Fruit fly (Drosophila melanogaster): ENCODE data around the gene CG32086.

The CG32086 gene

dm6 chr3L:11555662-11556460, 28.0 kb downstream of the CG32086 start (continued):
- TF ChIP-seq Ets96B (tag; optimal IDR thresholded peaks at IDR 0.05) (peak; percentile 64), CG34406 (GFP tag; optimal IDR thresholded peaks at IDR 0.05) (peak; percentile 43), spab (GFP tag; optimal IDR thresholded peaks at IDR 0.05) (peak; percentile 48), CG9139 (GFP tag; optimal IDR thresholded peaks at IDR 0.05) (peak; percentile 40), Hr4 (GFP tag; optimal IDR thresholded peaks at IDR 0.05) (peak; percentile 80), acj6 (GFP tag; optimal IDR thresholded peaks at IDR 0.05) (peak; percentile 23), Eip78C (GFP tag) (peak; percentile 88), ss (GFP tag; optimal IDR thresholded peaks at IDR 0.05) (peak; percentile 65 to 91), esn (GFP tag; optimal IDR thresholded peaks at IDR 0.05) (no peak), Eip93F (GFP tag; optimal IDR thresholded peaks at IDR 0.05) (no peak)

- no peak for TF ChIP-seq OdsH (GFP tag; optimal IDR thresholded peaks at IDR 0.05)
- no peak for TF ChIP-seq CG6854 (GFP tag; optimal IDR thresholded peaks at IDR 0.05)
- TF ChIP-seq Sox102F (GFP tag; optimal IDR thresholded peaks at IDR 0.05) = no peak
- no peak for TF ChIP-seq dsx (GFP tag; optimal IDR thresholded peaks at IDR 0.05; ENCODE audit: poor library complexity, severe bottlenecking)
- no peak for TF ChIP-seq svp (GFP tag)
- no peak for TF ChIP-seq Eip75B (GFP tag; optimal IDR thresholded peaks at IDR 0.05)
- no peak for TF ChIP-seq eg (GFP tag; IDR thresholded peaks at IDR 0.05)
- TF ChIP-seq cyc (GFP tag; optimal IDR thresholded peaks at IDR 0.05) = no peak
- no peak for TF ChIP-seq CG11762 (GFP tag; optimal IDR thresholded peaks at IDR 0.05; ENCODE audit: insufficient read depth)
- TF ChIP-seq fd85E (GFP tag; optimal IDR thresholded peaks at IDR 0.05) = no peak
- TF ChIP-seq CG1621 (tag; optimal IDR thresholded peaks at IDR 0.05) = no peak
- TF ChIP-seq Hr38 (GFP tag; optimal IDR thresholded peaks at IDR 0.05) = no peak
- no peak for TF ChIP-seq CG15336 (GFP tag; IDR thresholded peaks at IDR 0.05)
- no peak for TF ChIP-seq pdm3 (GFP tag; optimal IDR thresholded peaks at IDR 0.05)
- TF ChIP-seq dac (GFP tag; optimal IDR thresholded peaks at IDR 0.05) = no peak
- no peak for TF ChIP-seq Ets21C (GFP tag; optimal IDR thresholded peaks at IDR 0.05)
- no peak for TF ChIP-seq CG8632 (GFP tag; optimal IDR thresholded peaks at IDR 0.05)
- no peak for TF ChIP-seq CG3032 (tag; optimal IDR thresholded peaks at IDR 0.05)
- no peak for TF ChIP-seq Hr39 (GFP tag; optimal IDR thresholded peaks at IDR 0.05)
Measured at dm6 chr3L:11554796-11555195, 29.1 kb downstream of the CG32086 start.

- peak; percentile 42 for TF ChIP-seq CG8632 (GFP tag; optimal IDR thresholded peaks at IDR 0.05)
- peak; percentile 66 for TF ChIP-seq Smox (GFP tag; optimal IDR thresholded peaks at IDR 0.05)
- TF ChIP-seq Met (GFP tag; optimal IDR thresholded peaks at IDR 0.05) = peak; percentile 69
- TF ChIP-seq Hr39 (GFP tag; optimal IDR thresholded peaks at IDR 0.05) = peak; percentile 65
- no peak for TF ChIP-seq Gug (GFP tag; IDR thresholded peaks at IDR 0.05)
- TF ChIP-seq net (GFP tag; optimal IDR thresholded peaks at IDR 0.05) = peak; percentile 63
- peak; percentile 61 for TF ChIP-seq achi (GFP tag; optimal IDR thresholded peaks at IDR 0.05)
- TF ChIP-seq CG3919 (GFP tag; optimal IDR thresholded peaks at IDR 0.05) = peak; percentile 76
- TF ChIP-seq fd59A (GFP tag; optimal IDR thresholded peaks at IDR 0.05) = peak; percentile 39
- TF ChIP-seq CG6163 (GFP tag; IDR thresholded peaks at IDR 0.05) = peak; percentile 76
- peak; percentile 54 for TF ChIP-seq CG6276 (GFP tag; optimal IDR thresholded peaks at IDR 0.05)
- TF ChIP-seq CG11902 (GFP tag; optimal IDR thresholded peaks at IDR 0.05) = peak; percentile 1
- TF ChIP-seq Ets21C (GFP tag; optimal IDR thresholded peaks at IDR 0.05) = peak; percentile 25
- TF ChIP-seq svp (GFP tag) = peak; percentile 82
- TF ChIP-seq dsx (GFP tag; optimal IDR thresholded peaks at IDR 0.05; ENCODE audit: poor library complexity, severe bottlenecking) = peak; percentile 68
- TF ChIP-seq vri (GFP tag; optimal IDR thresholded peaks at IDR 0.05) = no peak
- TF ChIP-seq CG1621 (tag; optimal IDR thresholded peaks at IDR 0.05) = peak; percentile 47
- TF ChIP-seq CG31627 (GFP tag; optimal IDR thresholded peaks at IDR 0.05) = peak; percentile 70
- peak; percentile 69 for TF ChIP-seq Sox102F (GFP tag; optimal IDR thresholded peaks at IDR 0.05)
- TF ChIP-seq salr (GFP tag; optimal IDR thresholded peaks at IDR 0.05) = peak; percentile 13 to 57
- TF ChIP-seq spab (GFP tag; optimal IDR thresholded peaks at IDR 0.05) = peak; percentile 49
- TF ChIP-seq CG16779 (tag; optimal IDR thresholded peaks at IDR 0.05) = no peak
- TF ChIP-seq pdm3 (GFP tag; optimal IDR thresholded peaks at IDR 0.05) = peak; percentile 62
- peak; percentile 53 for TF ChIP-seq cyc (GFP tag; optimal IDR thresholded peaks at IDR 0.05)
- peak; percentile 61 for TF ChIP-seq OdsH (GFP tag; optimal IDR thresholded peaks at IDR 0.05)
- peak; percentile 7 for TF ChIP-seq CG8319 (GFP tag; optimal IDR thresholded peaks at IDR 0.05)
- no peak for TF ChIP-seq CG6854 (GFP tag; optimal IDR thresholded peaks at IDR 0.05)
- TF ChIP-seq CG34406 (GFP tag; optimal IDR thresholded peaks at IDR 0.05) = peak; percentile 25
- peak; percentile 42 for TF ChIP-seq CG6792 (GFP tag; optimal IDR thresholded peaks at IDR 0.05)
- peak; percentile 36 for TF ChIP-seq Lpt (GFP tag; optimal IDR thresholded peaks at IDR 0.05)
- TF ChIP-seq Hr38 (GFP tag; optimal IDR thresholded peaks at IDR 0.05) = no peak
- peak; percentile 67 for TF ChIP-seq esn (GFP tag; optimal IDR thresholded peaks at IDR 0.05)
Measured at dm6 chr3L:11554338-11554737, 29.5 kb downstream of the CG32086 start.
